Worm (Caenorhabditis elegans): Measurements from ENCODE around the gene D1046.2.

- TF ChIP-seq elt-3 (tag; optimal IDR thresholded peaks at IDR 0.05): no peak
- TF ChIP-seq fos-1 (tag; optimal IDR thresholded peaks at IDR 0.05): no peak
- no peak for TF ChIP-seq ceh-82 (tag; optimal IDR thresholded peaks at IDR 0.05)
- no peak for TF ChIP-seq mdl-1 (tag; optimal IDR thresholded peaks at IDR 0.05)
- no peak for TF ChIP-seq pqm-1 (tag; optimal IDR thresholded peaks at IDR 0.05)
Observed at ce11 chrIV:8924126-8924525, 1.7 kb downstream of the D1046.2 start.
